Fruit fly (Drosophila melanogaster) whole organism, adult: ENCODE results near the gene CG17931.
A peak's percentile ranks its signal among the peaks of the same experiment; 100 is the strongest.

Source experiments
- CG11617 ChIP-seq: fragments of 200-800 bp; sonication (Bioruptor generic); optimal IDR thresholded peaks from 2 replicates; lab custom pipeline; 2017; ENCODE audit warnings: mild to moderate bottlenecking, missing biosample characterization, missing genetic modification reagents, missing genetic modification characterization
- CG12768 ChIP-seq: fragments of 200-800 bp; sonication (Bioruptor generic); optimal IDR thresholded peaks from 2 replicates; lab custom pipeline; 2017; ENCODE audit warnings: missing biosample characterization, missing genetic modification characterization, mild to moderate bottlenecking, moderate library complexity, missing genetic modification reagents
- CG14711 ChIP-seq: fragments of 200-800 bp; sonication (Bioruptor generic); optimal IDR thresholded peaks from 2 replicates; lab custom pipeline; 2018; ENCODE audit warnings: missing biosample characterization, mild to moderate bottlenecking, missing genetic modification characterization, moderate library complexity
- CG1620 ChIP-seq: fragments of 200-800 bp; sonication (Bioruptor generic); optimal IDR thresholded peaks from 2 replicates; lab custom pipeline; 2016; ENCODE audit warnings: missing biosample characterization, missing genetic modification characterization
- CG33017 ChIP-seq: fragments of 200-800 bp; sonication (Bioruptor generic); optimal IDR thresholded peaks from 2 replicates; lab custom pipeline; 2018; ENCODE audit warnings: missing biosample characterization, mild to moderate bottlenecking, missing genetic modification characterization, moderate library complexity
- CG5204 ChIP-seq: fragments of 200-800 bp; sonication (Bioruptor generic); optimal IDR thresholded peaks from 2 replicates; lab custom pipeline; 2016; ENCODE audit warnings: missing biosample characterization, missing genetic modification characterization
- CG7045 ChIP-seq: fragments of 200-800 bp; sonication (Bioruptor generic); optimal IDR thresholded peaks from 2 replicates; lab custom pipeline; 2017; ENCODE audit warnings: missing biosample characterization, mild to moderate bottlenecking, missing genetic modification characterization
- CG7101 ChIP-seq: fragments of 200-800 bp; sonication (Bioruptor generic); optimal IDR thresholded peaks from 2 replicates; lab custom pipeline; 2018; ENCODE audit warnings: missing biosample characterization, mild to moderate bottlenecking, missing genetic modification characterization, moderate library complexity
- Clk ChIP-seq: fragments of 200-800 bp; sonication (Bioruptor generic); optimal IDR thresholded peaks from 2 replicates; lab custom pipeline; 2017; ENCODE audit warnings: missing biosample characterization, missing genetic modification characterization
- Crg-1 ChIP-seq: fragments of 200-800 bp; sonication (Bioruptor generic); optimal IDR thresholded peaks from 2 replicates; lab custom pipeline; 2016; ENCODE audit warnings: missing biosample characterization, missing genetic modification characterization
- Hr96 ChIP-seq: fragments of 200-800 bp; sonication (Bioruptor generic); optimal IDR thresholded peaks from 2 replicates; lab custom pipeline; 2016; ENCODE audit warnings: missing biosample characterization, missing genetic modification characterization
- Mnt ChIP-seq: fragments of 200-800 bp; sonication (Bioruptor generic); optimal IDR thresholded peaks from 2 replicates; lab custom pipeline; 2016; ENCODE audit warnings: missing biosample characterization, mild to moderate bottlenecking, missing genetic modification characterization
- bab1 ChIP-seq: fragments of 200-800 bp; sonication (Bioruptor generic); optimal IDR thresholded peaks from 3 replicates; lab custom pipeline; 2019; ENCODE audit warnings: missing biosample characterization, mild to moderate bottlenecking, missing genetic modification characterization, moderate library complexity
- cic ChIP-seq: fragments of 200-800 bp; sonication (Bioruptor generic); optimal IDR thresholded peaks from 2 replicates; lab custom pipeline; 2017; ENCODE audit warnings: missing biosample characterization, mild to moderate bottlenecking, missing genetic modification characterization, moderate library complexity
- cnc ChIP-seq, 2 experiments: fragments of >200 bp; optimal IDR thresholded peaks; 2 replicates each; lab custom pipeline; 2017
- kay ChIP-seq: fragments of 200-800 bp; sonication (Bioruptor generic); peaks from one replicate; lab custom pipeline; 2016; ENCODE audit warnings: missing biosample characterization, missing genetic modification characterization, borderline replicate concordance
- ovo ChIP-seq: fragments of 200-800 bp; sonication (Bioruptor generic); optimal IDR thresholded peaks from 2 replicates; lab custom pipeline; 2016; ENCODE audit warnings: missing biosample characterization, missing genetic modification characterization
- pad ChIP-seq: fragments of 200-800 bp; sonication (Bioruptor generic); optimal IDR thresholded peaks from 3 replicates; lab custom pipeline; 2017; ENCODE audit warnings: missing biosample characterization, missing genetic modification characterization, mild to moderate bottlenecking, moderate library complexity, missing genetic modification reagents
- tj ChIP-seq: fragments of 200-800 bp; sonication (Bioruptor generic); optimal IDR thresholded peaks from 3 replicates; lab custom pipeline; 2017; ENCODE audit warnings: missing biosample characterization, mild to moderate bottlenecking, missing genetic modification characterization, moderate library complexity
- toe ChIP-seq: fragments of 200-800 bp; sonication (Bioruptor generic); optimal IDR thresholded peaks from 2 replicates; lab custom pipeline; 2016; ENCODE audit warnings: missing biosample characterization, missing genetic modification characterization

The CG17931 gene

DNA sequence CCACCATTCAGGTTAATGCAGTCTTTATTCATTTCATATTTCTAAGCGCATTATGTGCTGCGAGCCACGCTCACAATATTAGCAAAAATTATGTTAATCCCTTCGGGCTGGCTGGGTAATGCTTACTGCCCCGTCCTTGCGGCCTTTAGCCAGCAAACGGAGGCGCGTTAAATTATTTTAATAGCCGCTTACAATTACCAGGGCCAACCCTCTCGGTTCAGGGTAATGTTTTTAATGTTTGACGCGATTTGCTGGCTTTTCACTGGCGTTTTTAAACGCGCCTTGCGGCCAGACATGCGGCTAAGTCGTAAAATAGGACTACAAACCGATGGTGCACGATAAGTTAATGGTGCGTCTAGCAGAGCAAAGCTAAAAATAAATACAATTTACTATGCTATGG, 24.5 kb downstream of the CG17931 start:
- TF ChIP-seq CG12768 (GFP tag; lab: Kevin White, UChicago) (no peak), tj (no peak), Mnt (GFP tag; lab: Kevin White, UChicago) (no peak), ovo (GFP tag; lab: Kevin White, UChicago) (no peak), Hr96 (GFP tag; lab: Kevin White, UChicago) (no peak), Crg-1 (GFP tag; lab: Kevin White, UChicago) (no peak), kay (GFP tag; lab: Kevin White, UChicago) (no peak), cnc (optimal IDR thresholded peaks at IDR 0.05; lab: Kevin White, UChicago) (no peak), CG33017 (tag; lab: Kevin White, UChicago) (no peak), CG7101 (tag; lab: Kevin White, UChicago) (no peak), CG7045 (GFP tag; lab: Kevin White, UChicago) (no peak), CG1620 (GFP tag; lab: Kevin White, UChicago) (no peak), cic (GFP tag; lab: Kevin White, UChicago) (no peak), Clk (GFP tag; lab: Kevin White, UChicago) (no peak), CG5204 (no peak), toe (GFP tag; lab: Kevin White, UChicago) (no peak)

- no peak for TF ChIP-seq CG12768 (GFP tag; lab: Kevin White, UChicago)
- no peak for TF ChIP-seq Hr96 (GFP tag; lab: Kevin White, UChicago)
- no peak for TF ChIP-seq CG7045 (GFP tag; lab: Kevin White, UChicago)
- no peak for TF ChIP-seq CG7101 (tag; lab: Kevin White, UChicago)
- TF ChIP-seq cnc (optimal IDR thresholded peaks at IDR 0.05; lab: Kevin White, UChicago), result no peak
- TF ChIP-seq CG11617 (GFP tag; lab: Kevin White, UChicago), result no peak
- no peak for TF ChIP-seq toe (GFP tag; lab: Kevin White, UChicago)
- TF ChIP-seq CG33017 (tag; lab: Kevin White, UChicago), result no peak
- no peak for TF ChIP-seq CG5204
- TF ChIP-seq kay (GFP tag; lab: Kevin White, UChicago), result no peak
- no peak for TF ChIP-seq pad (GFP tag; lab: Kevin White, UChicago)
- TF ChIP-seq Clk (GFP tag; lab: Kevin White, UChicago), result no peak
- no peak for TF ChIP-seq CG14711
- TF ChIP-seq cic (GFP tag; lab: Kevin White, UChicago), result no peak
- no peak for TF ChIP-seq tj
- TF ChIP-seq Crg-1 (GFP tag; lab: Kevin White, UChicago), result no peak
- TF ChIP-seq Mnt (GFP tag; lab: Kevin White, UChicago), result no peak
- no peak for TF ChIP-seq CG1620 (GFP tag; lab: Kevin White, UChicago)
- TF ChIP-seq ovo (GFP tag; lab: Kevin White, UChicago), result no peak
Observed at dm6 chr3R:16334329-16334728, 24.9 kb downstream of the CG17931 start.

- TF ChIP-seq CG12768 (GFP tag; lab: Kevin White, UChicago) (no peak), CG11617 (GFP tag; lab: Kevin White, UChicago) (no peak), Mnt (GFP tag; lab: Kevin White, UChicago) (no peak), pad (GFP tag; lab: Kevin White, UChicago) (no peak), CG5204 (no peak), cic (GFP tag; lab: Kevin White, UChicago) (peak; percentile 48), CG1620 (GFP tag; lab: Kevin White, UChicago) (no peak), ovo (GFP tag; lab: Kevin White, UChicago) (peak; percentile 55), tj (no peak), Crg-1 (GFP tag; lab: Kevin White, UChicago) (peak; percentile 12), bab1 (no peak), CG7045 (GFP tag; lab: Kevin White, UChicago) (peak; percentile 26), Hr96 (GFP tag; lab: Kevin White, UChicago) (no peak), kay (GFP tag; lab: Kevin White, UChicago) (peak; percentile 89), cnc (optimal IDR thresholded peaks at IDR 0.05; lab: Kevin White, UChicago) (no peak), Clk (GFP tag; lab: Kevin White, UChicago) (no peak), CG7101 (tag; lab: Kevin White, UChicago) (no peak), CG14711 (no peak), toe (GFP tag; lab: Kevin White, UChicago) (peak; percentile 7), CG33017 (tag; lab: Kevin White, UChicago) (no peak)
Observed at dm6 chr3R:16331809-16332343, 27.4 kb downstream of the CG17931 start.

DNA sequence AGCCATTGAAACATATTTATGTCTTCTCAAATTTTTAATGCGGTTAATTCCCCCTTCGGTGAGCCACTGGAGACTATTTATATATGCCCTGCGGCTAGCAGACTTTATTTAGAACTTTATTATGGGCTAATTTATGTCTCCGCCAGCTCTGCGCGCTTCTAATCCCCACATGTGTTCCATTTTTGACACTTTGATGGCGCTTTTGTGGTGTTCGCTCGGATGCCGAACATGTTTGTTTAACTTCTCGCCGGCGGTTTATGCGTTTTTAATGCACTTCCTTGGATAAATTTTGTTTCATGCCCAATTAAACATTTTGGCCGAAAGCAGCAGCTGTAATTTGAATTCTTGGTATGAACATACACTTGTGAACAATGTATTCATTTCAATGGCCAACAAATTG, 29.5 kb downstream of the CG17931 start:
- TF ChIP-seq ovo (GFP tag; lab: Kevin White, UChicago) (no peak), CG14711 (no peak), CG7101 (tag; lab: Kevin White, UChicago) (no peak), CG5204 (no peak), toe (GFP tag; lab: Kevin White, UChicago) (no peak), bab1 (no peak), Clk (GFP tag; lab: Kevin White, UChicago) (no peak), Crg-1 (GFP tag; lab: Kevin White, UChicago) (no peak), CG11617 (GFP tag; lab: Kevin White, UChicago) (no peak), pad (GFP tag; lab: Kevin White, UChicago) (no peak)

dm6 chr3R:16327549-16327948, 31.7 kb downstream of the CG17931 start, which contains the start of gene CG17930:
CG17930 (plus strand) TSS chr3R:16327849.
- TF ChIP-seq CG12768 (GFP tag; lab: Kevin White, UChicago) (no peak), tj (no peak), CG5204 (no peak), pad (GFP tag; lab: Kevin White, UChicago) (no peak), bab1 (no peak), Clk (GFP tag; lab: Kevin White, UChicago) (no peak), CG7045 (GFP tag; lab: Kevin White, UChicago) (no peak), CG11617 (GFP tag; lab: Kevin White, UChicago) (no peak), toe (GFP tag; lab: Kevin White, UChicago) (no peak)
